Fruit fly (Drosophila melanogaster): Measurements from ENCODE around the gene sgl.

Gene sgl

DNA sequence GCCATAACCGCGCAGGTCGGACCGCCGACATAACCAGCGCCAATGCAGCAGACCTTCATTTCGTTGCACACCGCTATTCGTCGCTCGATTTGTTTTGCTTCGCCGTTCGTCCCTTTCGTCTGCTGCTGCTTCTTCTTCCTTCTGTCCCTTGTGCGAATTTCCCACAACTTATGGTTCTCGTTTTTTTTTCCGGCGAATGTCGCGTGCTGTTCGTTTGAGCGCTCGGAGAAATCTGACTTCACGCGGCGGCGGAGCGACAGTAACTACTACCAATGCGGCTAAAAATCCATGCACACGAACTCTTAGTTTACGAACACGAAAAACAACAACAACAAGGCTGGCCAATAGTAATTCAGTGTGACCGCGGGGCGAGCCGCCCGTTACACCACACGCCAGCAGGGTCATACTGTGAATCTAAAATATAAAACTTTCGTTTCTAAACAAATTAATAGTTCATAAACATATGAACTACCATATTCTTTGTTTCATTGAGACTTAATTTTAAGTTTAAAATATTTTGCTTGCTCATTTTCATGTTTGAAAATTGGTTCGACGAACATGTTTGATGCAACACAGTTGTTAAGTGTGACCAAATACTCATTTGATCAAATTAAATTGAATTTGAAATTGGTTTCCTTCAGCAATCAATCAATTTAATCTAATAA is at the start of gene sgl (continued):
- TF ChIP-seq HLH4C (GFP tag; IDR thresholded peaks at IDR 0.05; ENCODE audit: partially characterized antibody), result peak; percentile 49; the same call in 1 of the 3 replicates
- peak; percentile 16 for TF ChIP-seq CG9876 (GFP tag; optimal IDR thresholded peaks at IDR 0.05)
- no peak for TF ChIP-seq fru (optimal IDR thresholded peaks at IDR 0.05)
- TF ChIP-seq nau (GFP tag; optimal IDR thresholded peaks at IDR 0.05), result no peak
- no peak for TF ChIP-seq unpg (GFP tag; optimal IDR thresholded peaks at IDR 0.05)
- no peak for TF ChIP-seq h (optimal IDR thresholded peaks at IDR 0.05)
- TF ChIP-seq CG12104 (GFP tag; optimal IDR thresholded peaks at IDR 0.05), result no peak
- TF ChIP-seq Blimp-1 (GFP tag; optimal IDR thresholded peaks at IDR 0.05), result no peak
- TF ChIP-seq NC2α (GFP tag; optimal IDR thresholded peaks at IDR 0.05), result peak; percentile 30
- peak; percentile 74 for TF ChIP-seq CG13287 (GFP tag; IDR thresholded peaks at IDR 0.05; ENCODE audit: partially characterized antibody)
- no peak for TF ChIP-seq Gsc (GFP tag; IDR thresholded peaks at IDR 0.05)
- TF ChIP-seq ken (GFP tag; IDR thresholded peaks at IDR 0.05), result peak; percentile 59; the same call in 1 of the 3 replicates
- no peak for TF ChIP-seq Dfd (GFP tag; optimal IDR thresholded peaks at IDR 0.05)
- TF ChIP-seq CG10267 (tag; optimal IDR thresholded peaks at IDR 0.05), result peak; percentile 70
- peak; percentile 48 for TF ChIP-seq CG9932 (GFP tag; IDR thresholded peaks at IDR 0.05)
- no peak for TF ChIP-seq bab2 (GFP tag; optimal IDR thresholded peaks at IDR 0.05)
- peak; percentile 0 for TF ChIP-seq CG12744 (GFP tag; optimal IDR thresholded peaks at IDR 0.05)
- TF ChIP-seq ham (GFP tag; IDR thresholded peaks at IDR 0.05), result no peak
- TF ChIP-seq Lhr (GFP tag; optimal IDR thresholded peaks at IDR 0.05), result peak; percentile 98
- no peak for TF ChIP-seq CG8478 (optimal IDR thresholded peaks at IDR 0.05)
- TF ChIP-seq gro (GFP tag; optimal IDR thresholded peaks at IDR 0.05), result peak; percentile 36
- no peak for TF ChIP-seq dati (GFP tag; IDR thresholded peaks at IDR 0.05)
- TF ChIP-seq sc (optimal IDR thresholded peaks at IDR 0.05), result no peak
- TF ChIP-seq sc (GFP tag; optimal IDR thresholded peaks at IDR 0.05), result no peak
- TF ChIP-seq org-1 (GFP tag; optimal IDR thresholded peaks at IDR 0.05), result no peak
- no peak for TF ChIP-seq CG7928 (GFP tag; optimal IDR thresholded peaks at IDR 0.05)
- peak; percentile 26 for TF ChIP-seq CG7839 (tag; optimal IDR thresholded peaks at IDR 0.05)
- TF ChIP-seq CG3726 (GFP tag; IDR thresholded peaks at IDR 0.05), result no peak
- no peak for TF ChIP-seq bsh (GFP tag; optimal IDR thresholded peaks at IDR 0.05)
- no peak for TF ChIP-seq ase (GFP tag; IDR thresholded peaks at IDR 0.05)
- TF ChIP-seq Oli (tag; optimal IDR thresholded peaks at IDR 0.05), result peak; percentile 15
- TF ChIP-seq grn (GFP tag; optimal IDR thresholded peaks at IDR 0.05), result no peak
- no peak for TF ChIP-seq ssp (GFP tag; IDR thresholded peaks at IDR 0.05)
- TF ChIP-seq cad (GFP tag; optimal IDR thresholded peaks at IDR 0.05), result no peak
- no peak for TF ChIP-seq CG3847 (GFP tag; IDR thresholded peaks at IDR 0.05)
- TF ChIP-seq CG10321 (GFP tag; IDR thresholded peaks at IDR 0.05), result no peak
- peak; percentile 41 for TF ChIP-seq Dek (tag; optimal IDR thresholded peaks at IDR 0.05)
- TF ChIP-seq danr (GFP tag; IDR thresholded peaks at IDR 0.05), result no peak
- peak; percentile 73 for TF ChIP-seq onecut (GFP tag; IDR thresholded peaks at IDR 0.05)
- TF ChIP-seq ATbp (GFP tag; optimal IDR thresholded peaks at IDR 0.05), result peak; percentile 5
- TF ChIP-seq CG3065 (GFP tag; optimal IDR thresholded peaks at IDR 0.05), result no peak
- TF ChIP-seq CG1024 (GFP tag; IDR thresholded peaks at IDR 0.05), result peak; percentile 28; the same call in 1 of the 2 replicates
- no peak for TF ChIP-seq dan (GFP tag; IDR thresholded peaks at IDR 0.05)
- TF ChIP-seq fd96Cb (tag; optimal IDR thresholded peaks at IDR 0.05), result no peak
- no peak for TF ChIP-seq vfl (GFP tag; optimal IDR thresholded peaks at IDR 0.05)
- TF ChIP-seq BtbVII (GFP tag; optimal IDR thresholded peaks at IDR 0.05), result peak; percentile 66
- no peak for TF ChIP-seq ash1 (GFP tag; optimal IDR thresholded peaks at IDR 0.05)
- TF ChIP-seq Hmx (GFP tag; optimal IDR thresholded peaks at IDR 0.05), result no peak
- peak; percentile 39 for TF ChIP-seq HHEX (GFP tag; optimal IDR thresholded peaks at IDR 0.05)
- no peak for TF ChIP-seq CG4328 (GFP tag; optimal IDR thresholded peaks at IDR 0.05)
- TF ChIP-seq psq (GFP tag; optimal IDR thresholded peaks at IDR 0.05), result peak; percentile 97
- peak; percentile 27 for TF ChIP-seq Fer3 (tag; optimal IDR thresholded peaks at IDR 0.05)

Measured in whole organism, embryonic.